Worm (Caenorhabditis elegans): ENCODE data around the gene sri-63.

DNA sequence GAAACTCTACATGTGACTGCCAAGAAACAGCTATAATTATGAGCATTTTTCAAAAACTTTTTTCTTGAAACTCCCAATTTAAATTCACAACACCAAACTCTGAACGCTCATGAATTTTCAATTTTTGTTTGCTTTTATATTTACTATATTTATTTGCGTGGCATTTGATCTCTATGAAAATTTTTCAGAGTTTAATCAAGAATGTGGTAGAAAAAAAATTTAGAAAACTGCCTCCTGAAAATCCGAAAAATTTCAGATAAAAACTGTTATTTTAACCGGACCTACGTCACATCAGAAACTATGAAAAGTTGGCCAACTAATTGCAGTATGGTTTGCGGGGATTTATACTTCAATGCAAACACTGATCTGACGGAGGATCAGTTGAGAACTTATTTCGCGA, 44.9 kb downstream of the sri-63 start, which contains the start of gene irld-27:
- TF ChIP-seq ZK546.5 (tag; optimal IDR thresholded peaks at IDR 0.05) = no peak
- TF ChIP-seq ztf-11 (tag; optimal IDR thresholded peaks at IDR 0.05) = no peak
- TF ChIP-seq unc-39 (tag; optimal IDR thresholded peaks at IDR 0.05) = no peak
- no peak for TF ChIP-seq F10B5.3 (tag; optimal IDR thresholded peaks at IDR 0.05)
- TF ChIP-seq ztf-7 (tag; optimal IDR thresholded peaks at IDR 0.05) = no peak
- no peak for TF ChIP-seq R02D3.7 (tag; optimal IDR thresholded peaks at IDR 0.05)
- no peak for TF ChIP-seq nhr-77 (tag; optimal IDR thresholded peaks at IDR 0.05)
- TF ChIP-seq lin-29 (GFP tag; IDR thresholded peaks at IDR 0.05) = no peak
- TF ChIP-seq ces-1 (GFP tag; optimal IDR thresholded peaks at IDR 0.05) = no peak
- TF ChIP-seq nhr-48 (tag; optimal IDR thresholded peaks at IDR 0.05) = no peak
- TF ChIP-seq mdt-29 (GFP tag; IDR thresholded peaks at IDR 0.05) = no peak
- no peak for TF ChIP-seq nhr-76 (tag; optimal IDR thresholded peaks at IDR 0.05)

Data from whole organism, L4 larva.